Worm (Caenorhabditis elegans): Measurements from ENCODE around the gene M163.5.
A peak's percentile ranks its signal among the peaks of the same experiment; 100 is the strongest.

ce11 chrX:14447498-14447897 lies 26.3 kb upstream of the M163.5 start:
- no peak for TF ChIP-seq unc-62 (GFP tag; optimal IDR thresholded peaks at IDR 0.05)
- no peak for TF ChIP-seq M03D4.4 (tag; optimal IDR thresholded peaks at IDR 0.05)
- TF ChIP-seq lsy-2 (tag; optimal IDR thresholded peaks at IDR 0.05), result no peak
- TF ChIP-seq cnd-1 (tag; optimal IDR thresholded peaks at IDR 0.05), result peak; percentile 52
- TF ChIP-seq tbx-8 (GFP tag; optimal IDR thresholded peaks at IDR 0.05), result no peak
- no peak for TF ChIP-seq nhr-76 (tag; optimal IDR thresholded peaks at IDR 0.05)
- no peak for TF ChIP-seq blmp-1 (tag; optimal IDR thresholded peaks at IDR 0.05)
- no peak for TF ChIP-seq flh-1 (GFP tag; optimal IDR thresholded peaks at IDR 0.05)
- no peak for TF ChIP-seq mab-5 (tag; optimal IDR thresholded peaks at IDR 0.05)
- no peak for TF ChIP-seq nhr-12 (tag; optimal IDR thresholded peaks at IDR 0.05)
- no peak for TF ChIP-seq elt-3 (tag; optimal IDR thresholded peaks at IDR 0.05)
